Worm (Caenorhabditis elegans): Measurements from ENCODE around the gene zipt-9.
A peak's percentile ranks its signal among the peaks of the same experiment; 100 is the strongest.

The zipt-9 gene

DNA sequence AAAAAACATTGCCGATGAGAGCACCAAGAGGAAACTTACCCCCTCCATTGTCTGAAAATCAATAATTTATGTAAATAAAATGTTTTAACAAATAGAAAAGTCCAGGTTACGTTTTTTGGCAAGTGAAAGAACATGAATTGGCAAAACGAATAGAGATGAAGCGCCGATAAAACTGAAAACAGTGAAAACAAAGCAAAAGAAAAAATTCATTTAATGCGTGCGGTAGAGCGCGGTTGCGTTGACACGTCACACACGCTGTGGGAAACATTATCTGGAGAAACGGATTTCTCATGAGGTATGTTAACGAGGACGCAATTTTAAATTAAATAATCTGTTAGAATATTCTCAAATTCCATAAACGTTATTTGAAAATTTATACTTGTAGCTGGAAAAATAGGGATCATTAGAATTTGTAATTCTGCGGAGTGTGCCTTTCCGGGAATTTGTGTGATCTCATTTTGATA is at the start of gene zipt-9:
Gene zipt-9, minus strand, starts transcription at position 51 of the 464 bp plus-strand sequence.
- TF ChIP-seq nhr-43 (tag; optimal IDR thresholded peaks at IDR 0.05; ENCODE audit: poor library complexity, severe bottlenecking) (peak; percentile 43), pqm-1 (tag; optimal IDR thresholded peaks at IDR 0.05) (peak; percentile 62), nhr-25 (tag; optimal IDR thresholded peaks at IDR 0.05) (peak; percentile 76), ceh-9 (tag; optimal IDR thresholded peaks at IDR 0.05) (no peak), mdl-1 (tag; optimal IDR thresholded peaks at IDR 0.05) (no peak), pha-4 (tag; optimal IDR thresholded peaks at IDR 0.05) (peak; percentile 82), fkh-10 (GFP tag; optimal IDR thresholded peaks at IDR 0.05) (peak; percentile 60), unc-62 (GFP tag; optimal IDR thresholded peaks at IDR 0.05) (no peak), ztf-4 (tag; optimal IDR thresholded peaks at IDR 0.05) (no peak), nhr-67 (tag; optimal IDR thresholded peaks at IDR 0.05) (no peak), nfya-1 (tag; optimal IDR thresholded peaks at IDR 0.05; ENCODE audit: insufficient read depth) (no peak), nhr-237 (tag; optimal IDR thresholded peaks at IDR 0.05) (no peak), skn-1 (tag; optimal IDR thresholded peaks at IDR 0.05) (peak; percentile 56), egl-27 (tag; optimal IDR thresholded peaks at IDR 0.05) (no peak), nhr-76 (tag; optimal IDR thresholded peaks at IDR 0.05) (no peak), eor-1 (tag; optimal IDR thresholded peaks at IDR 0.05) (no peak), daf-12 (tag; optimal IDR thresholded peaks at IDR 0.05) (no peak), ZK546.5 (tag; optimal IDR thresholded peaks at IDR 0.05) (no peak), elt-3 (tag; optimal IDR thresholded peaks at IDR 0.05) (no peak), aly-2 (tag; optimal IDR thresholded peaks at IDR 0.05) (no peak), nhr-11 (tag; optimal IDR thresholded peaks at IDR 0.05) (peak; percentile 48), nhr-28 (tag; optimal IDR thresholded peaks at IDR 0.05) (no peak), elt-2 (tag; optimal IDR thresholded peaks at IDR 0.05) (peak; percentile 47), egl-5 (tag; optimal IDR thresholded peaks at IDR 0.05) (peak; percentile 45), elt-1 (tag; optimal IDR thresholded peaks at IDR 0.05) (no peak), fkh-2 (tag; optimal IDR thresholded peaks at IDR 0.05) (no peak), ztf-11 (tag; optimal IDR thresholded peaks at IDR 0.05) (no peak), nhr-23 (tag; optimal IDR thresholded peaks at IDR 0.05) (peak; percentile 67), zag-1 (tag; optimal IDR thresholded peaks at IDR 0.05) (no peak), ama-1 (optimal IDR thresholded peaks at IDR 0.05) (no peak), mml-1 (tag; optimal IDR thresholded peaks at IDR 0.05) (no peak), ceh-82 (tag; optimal IDR thresholded peaks at IDR 0.05) (peak; percentile 4), lsy-12 (tag; optimal IDR thresholded peaks at IDR 0.05) (peak; percentile 5), nhr-77 (tag; optimal IDR thresholded peaks at IDR 0.05) (no peak), tbx-2 (tag; optimal IDR thresholded peaks at IDR 0.05) (no peak), lin-39 (tag; optimal IDR thresholded peaks at IDR 0.05) (peak; percentile 72), sea-2 (GFP tag; optimal IDR thresholded peaks at IDR 0.05) (no peak), unc-39 (tag; optimal IDR thresholded peaks at IDR 0.05) (no peak), ceh-28 (tag; optimal IDR thresholded peaks at IDR 0.05) (no peak), ceh-16 (tag; optimal IDR thresholded peaks at IDR 0.05) (no peak), snpc-4 (tag; optimal IDR thresholded peaks at IDR 0.05) (peak; percentile 84), fos-1 (tag; optimal IDR thresholded peaks at IDR 0.05) (no peak), jun-1 (tag; optimal IDR thresholded peaks at IDR 0.05) (no peak), lin-15B (tag; optimal IDR thresholded peaks at IDR 0.05) (peak; percentile 91), hmg-11 (tag; optimal IDR thresholded peaks at IDR 0.05) (no peak), R02D3.7 (tag; optimal IDR thresholded peaks at IDR 0.05) (peak; percentile 15), nhr-12 (tag; optimal IDR thresholded peaks at IDR 0.05) (no peak)

DNA sequence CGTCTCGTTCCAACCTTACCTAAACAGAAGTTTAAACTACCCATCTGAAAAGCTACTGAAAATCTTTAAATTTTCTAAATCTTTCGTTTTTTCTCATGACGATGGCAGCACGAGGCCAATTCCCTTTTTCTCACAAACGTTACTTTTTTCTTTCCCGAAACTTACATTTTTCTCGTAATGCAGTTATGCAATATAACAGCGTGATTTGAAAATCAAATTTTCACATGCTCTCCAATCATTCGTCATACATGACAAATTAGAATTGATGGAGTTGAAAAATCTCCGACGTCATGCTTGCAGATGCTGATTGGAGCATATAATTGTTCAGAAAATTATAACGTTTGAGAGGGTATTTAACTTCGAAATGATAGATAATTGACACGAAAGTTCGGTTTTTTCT is 48.6 kb upstream of the zipt-9 start:
- peak; percentile 18 for TF ChIP-seq nhr-11 (tag; optimal IDR thresholded peaks at IDR 0.05)
- TF ChIP-seq nhr-67 (tag; optimal IDR thresholded peaks at IDR 0.05): no peak
